Fruit fly (Drosophila melanogaster): ENCODE measurements around the gene CG4080.

CG4080 gene

dm6 chr3L:9442625-9443282, 43.7 kb upstream of the CG4080 start, which contains the start of gene Srg3 (continued):
- TF ChIP-seq Elba2 (GFP tag; optimal IDR thresholded peaks at IDR 0.05): peak; percentile 86
- peak; percentile 6 for TF ChIP-seq ems (GFP tag; optimal IDR thresholded peaks at IDR 0.05)
- no peak for TF ChIP-seq ftz-f1 (GFP tag; optimal IDR thresholded peaks at IDR 0.05)
- peak; percentile 13 for TF ChIP-seq CG18011 (GFP tag; optimal IDR thresholded peaks at IDR 0.05)
- 0 out of 2 replicates have a peak, but pooled peaks have one; percentile 6 for TF ChIP-seq CG14014 (GFP tag; IDR thresholded peaks at IDR 0.05)
- TF ChIP-seq HLH4C (GFP tag; IDR thresholded peaks at IDR 0.05; ENCODE audit: partially characterized antibody): no peak
- TF ChIP-seq CG9932 (GFP tag; IDR thresholded peaks at IDR 0.05): peak; percentile 47
- TF ChIP-seq CG11696 (GFP tag; IDR thresholded peaks at IDR 0.05): no peak
- peak; percentile 11; the same call in 1 of the 2 replicates for TF ChIP-seq esg (GFP tag; conservative IDR thresholded peaks at IDR 0.05)
- peak; percentile 7 for TF ChIP-seq row (GFP tag; IDR thresholded peaks at IDR 0.05)
- no peak for TF ChIP-seq CG8290 (GFP tag; optimal IDR thresholded peaks at IDR 0.05)
- peak in 1 of 2 experiments; percentile 43 for TF ChIP-seq CG8290 (tag; optimal IDR thresholded peaks at IDR 0.05)

dm6 chr3L:9441907-9442479, 43.0 kb upstream of the CG4080 start, which contains the start of the genes Bet3 and Nf-YA:
Bet3 (minus strand) TSS chr3L:9442267.
Nf-YA (minus strand) TSS chr3L:9442267.
- TF ChIP-seq cato (GFP tag; optimal IDR thresholded peaks at IDR 0.05; ENCODE audit: borderline replicate concordance) (no peak), ap (GFP tag; IDR thresholded peaks at IDR 0.05) (no peak), CG1603 (tag; optimal IDR thresholded peaks at IDR 0.05) (peak; percentile 79), nau (GFP tag; optimal IDR thresholded peaks at IDR 0.05) (no peak), CG10209 (GFP tag; optimal IDR thresholded peaks at IDR 0.05) (peak; percentile 36), CG13894 (tag; optimal IDR thresholded peaks at IDR 0.05) (peak; percentile 66), Dip2 (GFP tag; IDR thresholded peaks at IDR 0.05) (no peak), corto (GFP tag; optimal IDR thresholded peaks at IDR 0.05) (no peak), CG8388 (GFP tag; optimal IDR thresholded peaks at IDR 0.05) (peak; percentile 21), CG12104 (GFP tag; optimal IDR thresholded peaks at IDR 0.05) (peak; percentile 30), cas (GFP tag; IDR thresholded peaks at IDR 0.05) (no peak), CG2199 (GFP tag; IDR thresholded peaks at IDR 0.05) (no peak), Doc3 (GFP tag; IDR thresholded peaks at IDR 0.05; ENCODE audit: partially characterized antibody) (peak; percentile 80), ham (GFP tag; IDR thresholded peaks at IDR 0.05) (no peak), CG2712 (tag; optimal IDR thresholded peaks at IDR 0.05) (peak; percentile 65), CG6683 (GFP tag; optimal IDR thresholded peaks at IDR 0.05) (no peak), CG4707 (GFP tag; optimal IDR thresholded peaks at IDR 0.05) (no peak), CG7839 (tag; optimal IDR thresholded peaks at IDR 0.05) (peak; percentile 41), knrl (GFP tag; IDR thresholded peaks at IDR 0.05; ENCODE audit: partially characterized antibody) (peak; percentile 90), exex (tag; optimal IDR thresholded peaks at IDR 0.05) (no peak), gcm2 (GFP tag; optimal IDR thresholded peaks at IDR 0.05) (no peak), Lhr (GFP tag; optimal IDR thresholded peaks at IDR 0.05) (peak; percentile 44), MTF-1 (GFP tag; optimal IDR thresholded peaks at IDR 0.05; ENCODE audit: borderline replicate concordance) (peak; percentile 69), Oaz (GFP tag; IDR thresholded peaks at IDR 0.05) (no peak), CG4730 (GFP tag; IDR thresholded peaks at IDR 0.05) (0 out of 2 replicates have a peak, but pooled peaks have one; percentile 19), psq (GFP tag; optimal IDR thresholded peaks at IDR 0.05) (no peak), CG15269 (tag; optimal IDR thresholded peaks at IDR 0.05) (peak; percentile 39), CG34422 (GFP tag; IDR thresholded peaks at IDR 0.05) (peak; percentile 67; the same call in 2 of the 3 replicates), Xrp1 (GFP tag; IDR thresholded peaks at IDR 0.05) (peak; percentile 37; the same call in 1 of the 2 replicates), hth (optimal IDR thresholded peaks at IDR 0.05) (no peak), lab (GFP tag; optimal IDR thresholded peaks at IDR 0.05) (peak; percentile 32), klu (GFP tag; IDR thresholded peaks at IDR 0.05) (no peak), CG11247 (GFP tag; IDR thresholded peaks at IDR 0.05) (peak; percentile 61), shn (GFP tag; optimal IDR thresholded peaks at IDR 0.05) (peak; percentile 29), CG9797 (GFP tag; optimal IDR thresholded peaks at IDR 0.05) (peak; percentile 53), nmo (GFP tag; optimal IDR thresholded peaks at IDR 0.05) (peak; percentile 68)

Data from whole organism, embryonic.